Worm (Caenorhabditis elegans) whole organism, late embryonic: ENCODE data around the gene Y94A7B.11.

Experiments used
- ama-1 ChIP-seq: fragments of 150-350 bp; optimal IDR thresholded peaks from 2 replicates; lab custom pipeline; 2014
- ceh-6 ChIP-seq: fragments of 200-800 bp; sonication (Bioruptor generic); optimal IDR thresholded peaks from 2 replicates; lab custom pipeline; 2018; ENCODE audit warnings: mild to moderate bottlenecking, missing genetic modification characterization, missing compliant biosample characterization
- nhr-11 ChIP-seq: fragments of 150-350 bp; optimal IDR thresholded peaks from 2 replicates; lab custom pipeline; 2014; ENCODE audit warnings: missing biosample characterization, missing genetic modification characterization
- rnt-1 ChIP-seq: sonication (generic microtip); optimal IDR thresholded peaks from 2 replicates; lab custom pipeline; 2016; ENCODE audit warnings: missing genetic modification characterization, missing compliant biosample characterization
- unc-86 ChIP-seq: sonication (generic microtip); optimal IDR thresholded peaks from 2 replicates; lab custom pipeline; 2016; ENCODE audit warnings: missing genetic modification characterization, missing compliant biosample characterization

DNA sequence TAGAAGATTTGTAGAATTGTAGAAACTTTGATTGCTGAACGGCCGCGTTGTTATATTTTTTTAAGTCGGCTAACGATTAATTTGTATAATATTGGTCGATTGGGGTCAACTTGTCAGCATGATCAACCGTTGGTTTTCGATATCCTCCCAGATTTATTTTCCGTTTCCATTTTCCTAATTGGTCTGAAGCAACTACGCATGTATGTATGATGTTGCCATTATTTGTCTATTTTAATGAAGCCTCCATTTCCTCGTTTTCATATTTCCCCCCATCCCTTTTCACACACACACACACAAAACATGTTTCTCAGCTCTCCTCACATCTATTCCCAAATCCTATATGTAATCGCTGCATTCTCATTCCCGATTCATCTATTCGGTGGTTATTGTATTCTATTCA, 1.9 kb downstream of the Y94A7B.11 start, which contains the start of gene srh-287:
- no peak for TF ChIP-seq ama-1 (lab: Kevin White, UChicago)
- no peak for TF ChIP-seq unc-86 (tag; lab: Kevin White, UChicago)
- TF ChIP-seq ceh-6 (GFP tag; lab: Kevin White, UChicago): no peak
- no peak for TF ChIP-seq nhr-11 (tag; lab: Kevin White, UChicago)
- no peak for TF ChIP-seq rnt-1 (tag; lab: Kevin White, UChicago)
